Worm (Caenorhabditis elegans): ENCODE data around the gene sdz-38.

DNA sequence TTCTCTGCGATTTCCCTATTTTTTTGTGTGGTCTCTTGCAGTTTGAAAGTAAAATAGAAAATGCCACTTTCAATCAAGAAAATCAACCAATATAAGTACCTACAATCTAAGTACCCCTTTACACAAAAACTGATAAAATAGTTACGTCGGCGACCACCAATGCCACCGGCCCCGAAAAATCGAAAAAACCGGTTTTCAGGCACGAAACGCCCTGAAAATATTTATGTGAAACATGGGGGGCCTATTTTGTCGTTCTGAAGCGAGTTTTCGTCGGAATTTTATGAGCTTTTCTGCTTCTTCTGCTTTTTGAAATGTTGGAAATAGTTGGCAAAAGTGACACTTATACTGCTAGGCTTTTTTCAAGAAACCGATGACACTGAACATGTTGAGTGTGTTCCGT is 7.0 kb upstream of the sdz-38 start:
- TF ChIP-seq ref-1 (GFP tag; conservative IDR thresholded peaks at IDR 0.05) (no peak), flt-1 (GFP tag; IDR thresholded peaks at IDR 0.05) (no peak), tab-1 (GFP tag; IDR thresholded peaks at IDR 0.05) (no peak), ztf-23 (GFP tag; IDR thresholded peaks at IDR 0.05) (no peak), T22C8.4 (GFP tag; IDR thresholded peaks at IDR 0.05) (no peak), ztf-29 (GFP tag; IDR thresholded peaks at IDR 0.05) (no peak), klf-2 (GFP tag; conservative IDR thresholded peaks at IDR 0.05) (no peak), cog-1 (tag; optimal IDR thresholded peaks at IDR 0.05) (no peak), med-1 (GFP tag; optimal IDR thresholded peaks at IDR 0.05; ENCODE audit: insufficient read depth) (no peak)
